Fruit fly (Drosophila melanogaster) whole organism, embryonic: Measurements from ENCODE around the gene PolA1.
A peak's percentile ranks its signal among the peaks of the same experiment; 100 is the strongest.

ENCODE experiments used
- CG10979 ChIP-seq: fragments of 200-800 bp; sonication (Bioruptor generic); optimal IDR thresholded peaks from 2 replicates; lab custom pipeline; 2018; ENCODE audit warnings: missing biosample characterization, mild to moderate bottlenecking, missing genetic modification characterization, moderate library complexity
- CG11504 ChIP-seq: fragments of 200-800 bp; sonication (Bioruptor generic); optimal IDR thresholded peaks from 3 replicates; lab custom pipeline; 2019; ENCODE audit warnings: missing biosample characterization, mild to moderate bottlenecking, missing genetic modification characterization, moderate library complexity
- CG11695 ChIP-seq: fragments of 200-800 bp; sonication (Bioruptor generic); IDR thresholded peaks from 3 replicates; pipeline ENCODE4 v1.3.6; 2022; ENCODE audit warnings: missing biosample characterization, missing genetic modification characterization
- CG14050 ChIP-seq: fragments of 200-800 bp; sonication (Bioruptor generic); IDR thresholded peaks from 3 replicates; pipeline ENCODE4 v1.3.6; 2022; ENCODE audit warnings: missing biosample characterization, missing genetic modification characterization
- CG14710 ChIP-seq: fragments of 200-800 bp; sonication (Bioruptor generic); optimal IDR thresholded peaks from 3 replicates; lab custom pipeline; 2019; ENCODE audit warnings: missing biosample characterization, mild to moderate bottlenecking, missing genetic modification characterization, moderate library complexity
- CG15011 ChIP-seq: fragments of 200-800 bp; sonication (Bioruptor generic); optimal IDR thresholded peaks from 3 replicates; lab custom pipeline; 2018; ENCODE audit warnings: missing biosample characterization, mild to moderate bottlenecking, missing genetic modification characterization
- CG15696 ChIP-seq: fragments of 200-800 bp; sonication (Bioruptor generic); optimal IDR thresholded peaks from 2 replicates; lab custom pipeline; 2019; ENCODE audit warnings: missing biosample characterization, mild to moderate bottlenecking, missing genetic modification characterization, moderate library complexity
- CG18262 ChIP-seq: fragments of 200-800 bp; optimal IDR thresholded peaks from 3 replicates; lab custom pipeline; 2019; ENCODE audit warnings: missing biosample characterization, mild to moderate bottlenecking, missing genetic modification characterization, moderate library complexity
- CG2120 ChIP-seq: fragments of 200-800 bp; sonication (Bioruptor generic); optimal IDR thresholded peaks from 3 replicates; lab custom pipeline; 2016; ENCODE audit warnings: missing biosample characterization, missing genetic modification characterization
- CG2712 ChIP-seq: fragments of 200-800 bp; optimal IDR thresholded peaks from 3 replicates; lab custom pipeline; 2019; ENCODE audit warnings: missing biosample characterization, mild to moderate bottlenecking, missing genetic modification characterization, moderate library complexity
- CG3065 ChIP-seq: fragments of 200-800 bp; sonication (Bioruptor generic); optimal IDR thresholded peaks from 2 replicates; lab custom pipeline; 2016; ENCODE audit warnings: missing biosample characterization, missing genetic modification characterization
- CG31441 ChIP-seq: fragments of 200-800 bp; sonication (Bioruptor generic); IDR thresholded peaks from 2 replicates; pipeline ENCODE4 v1.3.6; 2022; ENCODE audit warnings: missing biosample characterization, missing genetic modification characterization
- CG3281 ChIP-seq: fragments of 200-800 bp; sonication (Bioruptor generic); optimal IDR thresholded peaks from 3 replicates; lab custom pipeline; 2017; ENCODE audit warnings: missing biosample characterization, mild to moderate bottlenecking, missing genetic modification characterization
- CG33557 ChIP-seq: fragments of 200-800 bp; sonication (Bioruptor generic); optimal IDR thresholded peaks from 2 replicates; lab custom pipeline; 2019; ENCODE audit warnings: missing biosample characterization, mild to moderate bottlenecking, missing genetic modification characterization, moderate library complexity
- CG4282 ChIP-seq: fragments of 200-800 bp; sonication (Bioruptor generic); optimal IDR thresholded peaks from 2 replicates; lab custom pipeline; 2016; ENCODE audit warnings: missing biosample characterization, missing genetic modification characterization
- CG4328 ChIP-seq: fragments of 200-800 bp; sonication (Bioruptor generic); optimal IDR thresholded peaks from 3 replicates; lab custom pipeline; 2017; ENCODE audit warnings: missing biosample characterization, missing genetic modification reagents, missing genetic modification characterization
- CG4404 ChIP-seq: fragments of 200-800 bp; sonication (Bioruptor generic); IDR thresholded peaks from 2 replicates; pipeline ENCODE4 v1.3.6; 2022; ENCODE audit warnings: missing biosample characterization, missing genetic modification characterization
- CG4820 ChIP-seq: fragments of 200-800 bp; sonication (Bioruptor generic); optimal IDR thresholded peaks from 3 replicates; lab custom pipeline; 2016; ENCODE audit warnings: missing biosample characterization, missing genetic modification characterization
- CG6272 ChIP-seq: fragments of 200-800 bp; sonication (Bioruptor generic); IDR thresholded peaks from 2 replicates; pipeline ENCODE4 v1.3.6; 2022; ENCODE audit warnings: missing biosample characterization, missing genetic modification characterization
- CG8089 ChIP-seq: fragments of 200-800 bp; sonication (Bioruptor generic); optimal IDR thresholded peaks from 3 replicates; lab custom pipeline; 2016; ENCODE audit warnings: missing biosample characterization, missing genetic modification characterization
- CG8765 ChIP-seq: fragments of 200-800 bp; sonication (Bioruptor generic); IDR thresholded peaks from 2 replicates; pipeline ENCODE4 v1.3.6; 2022; ENCODE audit warnings: missing biosample characterization, missing genetic modification characterization
- CTCF ChIP-seq: fragments of 200-800 bp; sonication (Bioruptor generic); optimal IDR thresholded peaks from 2 replicates; lab custom pipeline; 2017; ENCODE audit warnings: missing biosample characterization, mild to moderate bottlenecking, missing genetic modification characterization, moderate library complexity
- Doc2 ChIP-seq: fragments of 200-800 bp; sonication (Bioruptor generic); IDR thresholded peaks from 2 replicates; pipeline ENCODE4 v1.3.6; 2022; ENCODE audit warnings: missing biosample characterization, missing genetic modification characterization
- Elba2 ChIP-seq: fragments of 200-800 bp; sonication (Bioruptor generic); optimal IDR thresholded peaks from 3 replicates; lab custom pipeline; 2016; ENCODE audit warnings: missing biosample characterization, missing genetic modification characterization
- HHEX ChIP-seq: fragments of 200-800 bp; sonication (Bioruptor generic); optimal IDR thresholded peaks from 3 replicates; lab custom pipeline; 2017; ENCODE audit warnings: missing biosample characterization, mild to moderate bottlenecking, missing genetic modification characterization, missing genetic modification reagents
- Hey ChIP-seq: fragments of 200-800 bp; sonication (Bioruptor generic); optimal IDR thresholded peaks from 3 replicates; lab custom pipeline; 2018; ENCODE audit warnings: missing biosample characterization, mild to moderate bottlenecking, missing genetic modification characterization
- Kr ChIP-seq: fragments of 200-800 bp; sonication (Bioruptor generic); optimal IDR thresholded peaks from 2 replicates; lab custom pipeline; 2017; ENCODE audit warnings: missing biosample characterization, mild to moderate bottlenecking, missing genetic modification characterization
- Ptx1 ChIP-seq: fragments of 200-800 bp; sonication (Bioruptor generic); IDR thresholded peaks from 2 replicates; pipeline ENCODE4 v1.3.6; 2022; ENCODE audit warnings: missing biosample characterization, missing genetic modification characterization
- Ravus ChIP-seq: fragments of 200-800 bp; sonication (Bioruptor generic); IDR thresholded peaks from 2 replicates; pipeline ENCODE4 v1.3.6; 2022; ENCODE audit warnings: missing biosample characterization, missing genetic modification characterization
- Rx ChIP-seq: fragments of 200-800 bp; sonication (Bioruptor generic); IDR thresholded peaks from 2 replicates; pipeline ENCODE4 v1.3.6; 2022; ENCODE audit warnings: missing biosample characterization, missing genetic modification characterization
- Sin3A ChIP-seq: fragments of >200 bp; optimal IDR thresholded peaks from 2 replicates; lab custom pipeline; 2018
- Sry-β ChIP-seq: fragments of 200-800 bp; sonication (Bioruptor generic); optimal IDR thresholded peaks from 2 replicates; lab custom pipeline; 2018; ENCODE audit warnings: missing biosample characterization, mild to moderate bottlenecking, missing genetic modification characterization, moderate library complexity
- ab ChIP-seq: fragments of 200-800 bp; sonication (Bioruptor generic); optimal IDR thresholded peaks from 2 replicates; lab custom pipeline; 2016; ENCODE audit warnings: missing biosample characterization, missing genetic modification characterization
- ato ChIP-seq: fragments of 200-800 bp; sonication (Bioruptor generic); IDR thresholded peaks from 2 replicates; pipeline ENCODE4 v1.3.6; 2022; ENCODE audit warnings: missing biosample characterization, missing genetic modification characterization; ENCODE audit not compliant: partially characterized antibody
- btn ChIP-seq: fragments of 200-800 bp; sonication (Bioruptor generic); optimal IDR thresholded peaks from 2 replicates; lab custom pipeline; 2016; ENCODE audit warnings: missing biosample characterization, missing genetic modification characterization
- crol ChIP-seq: fragments of 200-800 bp; sonication (Bioruptor generic); IDR thresholded peaks from 2 replicates; pipeline ENCODE4 v1.3.6; 2022; ENCODE audit warnings: missing biosample characterization, missing genetic modification characterization
- cwo ChIP-seq: fragments of 200-800 bp; sonication (Bioruptor generic); optimal IDR thresholded peaks from 3 replicates; lab custom pipeline; 2017; ENCODE audit warnings: missing biosample characterization, missing genetic modification characterization, mild to moderate bottlenecking, moderate library complexity, missing genetic modification reagents
- dimm ChIP-seq: fragments of 200-800 bp; sonication (Bioruptor generic); IDR thresholded peaks from 2 replicates; pipeline ENCODE4 v1.3.6; 2022; ENCODE audit warnings: missing biosample characterization, missing genetic modification characterization
- dmrt11E ChIP-seq: fragments of 200-800 bp; sonication (Bioruptor generic); optimal IDR thresholded peaks from 3 replicates; lab custom pipeline; 2018; ENCODE audit warnings: missing biosample characterization, mild to moderate bottlenecking, missing genetic modification characterization, moderate library complexity
- fd3F ChIP-seq: fragments of 200-800 bp; sonication (Bioruptor generic); optimal IDR thresholded peaks from 2 replicates; lab custom pipeline; 2018; ENCODE audit warnings: missing biosample characterization, mild to moderate bottlenecking, missing genetic modification characterization, moderate library complexity
- fd64A ChIP-seq: fragments of 200-800 bp; sonication (Bioruptor generic); optimal IDR thresholded peaks from 3 replicates; lab custom pipeline; 2018; ENCODE audit warnings: missing biosample characterization, mild to moderate bottlenecking, missing genetic modification characterization
- hbn ChIP-seq: fragments of 200-800 bp; sonication (Bioruptor generic); IDR thresholded peaks from 2 replicates; pipeline ENCODE4 v1.3.6; 2022; ENCODE audit warnings: missing biosample characterization, missing genetic modification characterization; ENCODE audit not compliant: partially characterized antibody
- insv ChIP-seq, 2 experiments: fragments of 200-800 bp; sonication (Bioruptor generic); optimal IDR thresholded peaks; 3 replicates each; lab custom pipeline; 2016 to 2018; ENCODE audit warnings: missing biosample characterization in 2 of 2, missing genetic modification characterization in 2 of 2
- jing ChIP-seq: fragments of 200-800 bp; sonication (Bioruptor generic); optimal IDR thresholded peaks from 2 replicates; lab custom pipeline; 2018; ENCODE audit warnings: missing biosample characterization, mild to moderate bottlenecking, missing genetic modification characterization
- kni ChIP-seq: fragments of 200-800 bp; sonication (Bioruptor generic); optimal IDR thresholded peaks from 3 replicates; lab custom pipeline; 2017; ENCODE audit warnings: mild to moderate bottlenecking, missing biosample characterization, missing genetic modification reagents, missing genetic modification characterization
- lola ChIP-seq, 3 experiments: fragments of >200 bp in 2 of 3; fragments of 200-800 bp in 1 of 3; sonication (Bioruptor generic) in 1 of 3; optimal IDR thresholded peaks; 2 replicates each; lab custom pipeline; 2017 to 2019; ENCODE audit warnings: missing biosample characterization in 3 of 3, missing genetic modification characterization in 3 of 3, mild to moderate bottlenecking in 1 of 3, moderate library complexity in 1 of 3
- pfk ChIP-seq: fragments of 200-800 bp; sonication (Bioruptor generic); optimal IDR thresholded peaks from 2 replicates; lab custom pipeline; 2018; ENCODE audit warnings: missing biosample characterization, mild to moderate bottlenecking, missing genetic modification characterization, moderate library complexity
- pros ChIP-seq: fragments of 200-800 bp; sonication (Bioruptor generic); optimal IDR thresholded peaks from 3 replicates; lab custom pipeline; 2019; ENCODE audit warnings: missing biosample characterization, mild to moderate bottlenecking, missing genetic modification characterization, moderate library complexity
- sd ChIP-seq: fragments of 200-800 bp; sonication (Bioruptor generic); optimal IDR thresholded peaks from 3 replicates; lab custom pipeline; 2018; ENCODE audit warnings: missing biosample characterization, mild to moderate bottlenecking, missing genetic modification characterization, moderate library complexity
- stwl ChIP-seq: fragments of 200-800 bp; sonication (Bioruptor generic); optimal IDR thresholded peaks from 3 replicates; lab custom pipeline; 2018; ENCODE audit warnings: missing biosample characterization, mild to moderate bottlenecking, missing genetic modification characterization, moderate library complexity
- unpg ChIP-seq: fragments of 200-800 bp; sonication (Bioruptor generic); optimal IDR thresholded peaks from 3 replicates; lab custom pipeline; 2018; ENCODE audit warnings: missing biosample characterization, mild to moderate bottlenecking, missing genetic modification characterization, moderate library complexity
- wdn ChIP-seq: fragments of 200-800 bp; sonication (Bioruptor generic); IDR thresholded peaks from 2 replicates; pipeline ENCODE4 v1.3.6; 2022; ENCODE audit warnings: missing biosample characterization, missing genetic modification characterization

The PolA1 gene

DNA sequence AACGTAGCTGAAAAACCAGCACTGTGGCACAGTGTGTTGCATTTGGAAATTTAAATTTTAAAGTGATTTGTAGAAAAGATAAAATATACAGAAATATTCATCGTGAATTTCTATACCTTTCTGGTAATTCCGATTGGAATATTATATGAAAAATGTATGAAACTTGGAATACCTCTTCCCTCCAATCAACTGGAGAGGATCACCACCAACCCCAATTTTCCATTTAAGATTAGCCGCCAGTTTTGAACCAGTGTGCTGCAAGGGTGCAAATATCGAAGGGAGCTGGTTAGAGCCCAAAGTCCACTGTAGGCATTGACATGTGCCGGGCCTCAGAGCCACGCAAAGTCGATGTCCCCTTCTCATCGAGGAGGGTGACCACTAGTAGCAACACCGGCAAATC is 28.4 kb downstream of the PolA1 start (continued):
- TF ChIP-seq unpg (GFP tag; lab: Kevin White, UChicago): no peak
- no peak for TF ChIP-seq stwl (tag; lab: Kevin White, UChicago)
- TF ChIP-seq CG2120 (GFP tag; lab: Kevin White, UChicago): no peak
- no peak for TF ChIP-seq HHEX (GFP tag; lab: Kevin White, UChicago)
- TF ChIP-seq CG14710 (tag; lab: Kevin White, UChicago): peak; percentile 8
- TF ChIP-seq Rx (GFP tag; lab: Robert Waterston, UW): no peak
- peak; percentile 32 for TF ChIP-seq pros (GFP tag; lab: Kevin White, UChicago)
- peak; percentile 16 for TF ChIP-seq CG18262 (tag; lab: Kevin White, UChicago)
- TF ChIP-seq CG4282: peak; percentile 33
- TF ChIP-seq dmrt11E (tag; lab: Kevin White, UChicago): peak; percentile 12
- TF ChIP-seq CG31441 (GFP tag; lab: Robert Waterston, UW): peak; percentile 18; the same call in 1 of the 2 replicates
- no peak for TF ChIP-seq CG11504 (tag; lab: Kevin White, UChicago)
- peak in 1 of 2 experiments; percentile 11 for TF ChIP-seq insv (GFP tag; optimal IDR thresholded peaks at IDR 0.05; lab: Kevin White, UChicago)
- peak; percentile 6 for TF ChIP-seq CG2712
- no peak for TF ChIP-seq CG3065
- TF ChIP-seq CG8765 (GFP tag; lab: Robert Waterston, UW): no peak
- no peak for TF ChIP-seq btn (GFP tag; lab: Kevin White, UChicago)
- TF ChIP-seq CG4404: peak; percentile 39; the same call in 1 of the 2 replicates
- no peak for TF ChIP-seq CG3281 (GFP tag; lab: Kevin White, UChicago)
- peak; percentile 30 for TF ChIP-seq CG10979 (tag; lab: Kevin White, UChicago)
- peak; percentile 26 for TF ChIP-seq CG15696 (tag; lab: Kevin White, UChicago)
- peak; percentile 3 for TF ChIP-seq CG33557 (GFP tag; lab: Kevin White, UChicago)

DNA sequence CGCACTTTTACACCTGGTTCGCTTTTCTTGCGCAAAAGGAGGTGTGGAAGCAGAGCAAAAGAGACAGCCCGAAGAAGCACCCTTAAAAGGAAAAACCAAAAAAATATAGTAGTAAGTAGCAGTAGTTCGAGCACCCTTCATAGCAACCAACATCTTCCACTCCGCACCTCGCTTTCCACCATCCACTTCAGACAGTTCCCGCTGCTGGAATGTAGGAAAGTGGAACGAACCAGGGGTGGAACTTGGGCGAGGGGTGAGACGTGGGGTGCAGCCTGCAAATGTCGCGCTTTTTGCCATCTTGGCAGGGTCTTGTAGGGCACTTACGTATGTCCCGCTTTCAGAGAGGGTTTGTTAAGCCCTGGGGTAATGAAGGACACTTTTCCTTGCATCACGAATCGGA is 29.2 kb downstream of the PolA1 start:
- no peak for TF ChIP-seq Hey (tag; lab: Kevin White, UChicago)
- TF ChIP-seq Ravus (GFP tag; lab: Robert Waterston, UW): no peak
- no peak for TF ChIP-seq CG4820
- TF ChIP-seq fd3F (GFP tag; lab: Kevin White, UChicago): no peak
- TF ChIP-seq Kr: no peak
- no peak for TF ChIP-seq CG8089 (GFP tag; lab: Kevin White, UChicago)
- no peak for TF ChIP-seq Ptx1 (GFP tag; lab: Robert Waterston, UW)
- TF ChIP-seq CG15011 (GFP tag; lab: Kevin White, UChicago): no peak
- no peak for TF ChIP-seq CG14050 (GFP tag; lab: Robert Waterston, UW)
- TF ChIP-seq jing (GFP tag; lab: Kevin White, UChicago): no peak
- peak; percentile 97 for TF ChIP-seq pros (GFP tag; lab: Kevin White, UChicago)
- TF ChIP-seq fd64A: no peak
- no peak for TF ChIP-seq CTCF (GFP tag; lab: Kevin White, UChicago)
- peak; percentile 43 for TF ChIP-seq sd (tag; lab: Kevin White, UChicago)
- TF ChIP-seq ab: no peak
- no peak for TF ChIP-seq ato (GFP tag; lab: Robert Waterston, UW)
- TF ChIP-seq hbn (GFP tag; lab: Robert Waterston, UW): no peak
- peak; percentile 87 for TF ChIP-seq pfk (GFP tag; lab: Kevin White, UChicago)
- no peak for TF ChIP-seq Sin3A
- TF ChIP-seq wdn: no peak
- TF ChIP-seq CG11695 (GFP tag; lab: Robert Waterston, UW): no peak
- no peak for TF ChIP-seq dimm (GFP tag; lab: Robert Waterston, UW)
- peak; percentile 84 for TF ChIP-seq crol (GFP tag; lab: Robert Waterston, UW)
- TF ChIP-seq lola (GFP tag; optimal IDR thresholded peaks at IDR 0.05; lab: Kevin White, UChicago): no peak
- TF ChIP-seq Sry-β (GFP tag; lab: Kevin White, UChicago): no peak
- TF ChIP-seq Elba2 (GFP tag; lab: Kevin White, UChicago): no peak
- no peak for TF ChIP-seq CG6272 (GFP tag; lab: Robert Waterston, UW)
- TF ChIP-seq Doc2 (GFP tag; lab: Robert Waterston, UW): no peak
- TF ChIP-seq CG4328: no peak
- TF ChIP-seq kni (GFP tag; lab: Kevin White, UChicago): peak; percentile 57
- no peak for TF ChIP-seq cwo (GFP tag; lab: Kevin White, UChicago)
